Fruit fly (Drosophila melanogaster): ENCODE results near the gene CheA87a.
A peak's percentile ranks its signal among the peaks of the same experiment; 100 is the strongest.

CheA87a gene

dm6 chr3R:13382656-13383142, 13.3 kb downstream of the CheA87a start (continued):
- no peak for TF ChIP-seq dan (GFP tag; IDR thresholded peaks at IDR 0.05)
- peak; percentile 86 for TF ChIP-seq zf30C (GFP tag; optimal IDR thresholded peaks at IDR 0.05)
- TF ChIP-seq E2f1 (GFP tag; IDR thresholded peaks at IDR 0.05), result no peak
- TF ChIP-seq CG11695 (GFP tag; IDR thresholded peaks at IDR 0.05), result peak; percentile 44; the same call in 1 of the 3 replicates
- peak; percentile 31 for TF ChIP-seq CG13287 (GFP tag; IDR thresholded peaks at IDR 0.05; ENCODE audit: partially characterized antibody)
- no peak for TF ChIP-seq CG17359 (tag; optimal IDR thresholded peaks at IDR 0.05)
- TF ChIP-seq bsh (GFP tag; optimal IDR thresholded peaks at IDR 0.05), result no peak
- no peak; the same call in 1 of the 2 replicates for TF ChIP-seq onecut (GFP tag; IDR thresholded peaks at IDR 0.05)
- no peak for TF ChIP-seq ssp (GFP tag; IDR thresholded peaks at IDR 0.05)
- no peak for TF ChIP-seq HLH3B (GFP tag; IDR thresholded peaks at IDR 0.05)
- TF ChIP-seq dmrt99B (tag; optimal IDR thresholded peaks at IDR 0.05), result no peak
- TF ChIP-seq peb (GFP tag; IDR thresholded peaks at IDR 0.05), result no peak
- TF ChIP-seq CG6683 (GFP tag; optimal IDR thresholded peaks at IDR 0.05), result no peak
- 0 out of 3 replicates have a peak, but pooled peaks have one; percentile 13 for TF ChIP-seq CG6791 (GFP tag; IDR thresholded peaks at IDR 0.05; ENCODE audit: partially characterized antibody)
- TF ChIP-seq Dip3 (GFP tag; optimal IDR thresholded peaks at IDR 0.05), result no peak
- peak; percentile 39; the same call in 1 of the 2 replicates for TF ChIP-seq CG9932 (GFP tag; IDR thresholded peaks at IDR 0.05)
- 0 out of 3 replicates have a peak, but pooled peaks have one; percentile 23 for TF ChIP-seq Dbx (GFP tag; IDR thresholded peaks at IDR 0.05)

dm6 chr3R:13385105-13385504, 15.7 kb downstream of the CheA87a start:
- TF ChIP-seq tgo (GFP tag; IDR thresholded peaks at IDR 0.05), result no peak

- TF ChIP-seq CHES-1-like (GFP tag; optimal IDR thresholded peaks at IDR 0.05) (no peak), onecut (GFP tag; IDR thresholded peaks at IDR 0.05) (peak; percentile 70), sob (GFP tag; IDR thresholded peaks at IDR 0.05) (no peak), HLH3B (GFP tag; IDR thresholded peaks at IDR 0.05) (no peak), BEAF-32 (GFP tag; optimal IDR thresholded peaks at IDR 0.05) (peak; percentile 24), CG7987 (GFP tag; optimal IDR thresholded peaks at IDR 0.05) (no peak), Max (GFP tag; optimal IDR thresholded peaks at IDR 0.05) (peak; percentile 93), tio (GFP tag; optimal IDR thresholded peaks at IDR 0.05) (no peak), CG2116 (GFP tag; optimal IDR thresholded peaks at IDR 0.05) (peak; percentile 51), CG10431 (GFP tag; optimal IDR thresholded peaks at IDR 0.05) (no peak), CG10654 (GFP tag; optimal IDR thresholded peaks at IDR 0.05) (no peak), CG14710 (tag; optimal IDR thresholded peaks at IDR 0.05) (peak; percentile 38), CG1024 (GFP tag; IDR thresholded peaks at IDR 0.05) (no peak), wor (GFP tag; IDR thresholded peaks at IDR 0.05) (no peak), Tbp (GFP tag; optimal IDR thresholded peaks at IDR 0.05) (no peak), crp (GFP tag; optimal IDR thresholded peaks at IDR 0.05) (peak in 1 of 2 experiments; percentile 54), nerfin-1 (tag; optimal IDR thresholded peaks at IDR 0.05) (no peak), Doc3 (GFP tag; IDR thresholded peaks at IDR 0.05; ENCODE audit: partially characterized antibody) (no peak), zen2 (GFP tag; IDR thresholded peaks at IDR 0.05; ENCODE audit: partially characterized antibody) (peak; percentile 9; the same call in 1 of the 3 replicates), Dp (GFP tag; optimal IDR thresholded peaks at IDR 0.05) (peak; percentile 92), ase (GFP tag; IDR thresholded peaks at IDR 0.05) (peak; percentile 57; the same call in 2 of the 3 replicates), croc (GFP tag; conservative IDR thresholded peaks at IDR 0.05) (no peak), CG9797 (GFP tag; optimal IDR thresholded peaks at IDR 0.05) (peak; percentile 90), CG10267 (tag; optimal IDR thresholded peaks at IDR 0.05) (peak; percentile 22), Pdp1 (GFP tag; optimal IDR thresholded peaks at IDR 0.05) (no peak), CG5953 (GFP tag; IDR thresholded peaks at IDR 0.05) (no peak), CoRest (tag; optimal IDR thresholded peaks at IDR 0.05) (no peak), ara (GFP tag; IDR thresholded peaks at IDR 0.05) (0 out of 2 replicates have a peak, but pooled peaks have one; percentile 21), yki (optimal IDR thresholded peaks at IDR 0.05) (no peak), CG18262 (tag; optimal IDR thresholded peaks at IDR 0.05) (no peak)
Measured at dm6 chr3R:13388160-13388870, 18.9 kb downstream of the CheA87a start, which contains the start of gene CG9799. TSS of gene CG9799 (minus strand) at chr3R:13388709.

Measured in whole organism, embryonic.